Fruit fly (Drosophila melanogaster): ENCODE measurements around the gene Gal.
A peak's percentile ranks its signal among the peaks of the same experiment; 100 is the strongest.

The Gal gene

DNA sequence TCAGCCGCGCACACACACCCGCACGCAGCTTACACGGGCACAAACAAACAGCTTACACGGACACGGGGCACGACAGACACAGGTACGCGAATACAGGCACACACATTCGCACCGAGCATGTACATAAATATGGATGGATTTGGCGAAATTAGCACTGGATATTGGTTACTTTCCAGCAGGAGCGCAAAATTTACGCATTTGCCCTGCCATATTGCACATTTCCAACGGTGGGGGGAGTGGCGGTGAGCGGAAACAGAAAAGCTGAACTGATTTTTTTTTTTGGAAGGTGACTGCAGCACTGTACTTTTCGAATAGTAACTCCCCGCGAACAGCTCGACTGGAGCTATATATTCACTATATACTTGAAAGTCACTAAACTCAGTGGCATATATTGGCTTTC is 8.2 kb downstream of the Gal start:
- peak; percentile 18 for TF ChIP-seq Hr83 (GFP tag; optimal IDR thresholded peaks at IDR 0.05; ENCODE audit: poor library complexity, severe bottlenecking)
- TF ChIP-seq N (GFP tag; optimal IDR thresholded peaks at IDR 0.05) = no peak

DNA sequence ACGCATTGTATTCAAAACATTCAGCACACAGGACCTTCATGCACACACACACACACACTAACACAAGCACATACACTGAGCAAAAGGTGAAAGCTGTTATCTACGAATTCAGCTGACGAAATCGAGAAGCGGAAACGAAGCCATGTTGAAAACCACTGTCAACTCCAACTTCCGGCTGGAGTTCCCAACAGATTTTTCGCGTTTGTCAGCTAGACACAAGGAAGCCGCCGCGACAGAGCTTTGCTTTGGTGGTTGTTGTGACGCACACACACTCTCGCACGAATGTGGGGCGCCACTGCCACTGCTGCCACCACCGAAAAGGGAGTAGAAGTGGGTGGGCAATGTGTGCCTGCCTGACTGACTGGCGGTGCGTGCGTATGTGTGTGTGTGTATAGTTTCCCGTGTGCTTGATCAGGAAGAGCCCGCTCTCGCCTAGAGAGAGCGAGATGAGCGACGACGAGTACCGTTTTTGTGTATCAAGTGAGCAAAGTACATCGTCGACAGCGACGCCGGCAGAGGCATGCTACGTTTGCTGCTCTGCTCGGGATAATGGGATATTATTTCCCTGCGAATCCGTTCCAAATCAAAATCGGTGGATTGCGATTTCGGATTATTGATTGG is 8.9 kb downstream of the Gal start:
- TF ChIP-seq Hr83 (GFP tag; optimal IDR thresholded peaks at IDR 0.05; ENCODE audit: poor library complexity, severe bottlenecking) (peak; percentile 34), Mio (GFP tag; optimal IDR thresholded peaks at IDR 0.05) (no peak), fru (GFP tag; optimal IDR thresholded peaks at IDR 0.05) (peak; percentile 8), OdsH (GFP tag; optimal IDR thresholded peaks at IDR 0.05) (peak; percentile 6), CrebA (GFP tag; optimal IDR thresholded peaks at IDR 0.05; ENCODE audit: borderline replicate concordance) (no peak), Sp1 (GFP tag; optimal IDR thresholded peaks at IDR 0.05) (peak; percentile 49), dsf (GFP tag; optimal IDR thresholded peaks at IDR 0.05; ENCODE audit: borderline replicate concordance) (no peak), Jra (GFP tag; optimal IDR thresholded peaks at IDR 0.05) (no peak), lola (GFP tag; optimal IDR thresholded peaks at IDR 0.05) (no peak), pan (optimal IDR thresholded peaks at IDR 0.05) (no peak), HLH106 (tag; optimal IDR thresholded peaks at IDR 0.05) (peak; percentile 3), N (GFP tag; optimal IDR thresholded peaks at IDR 0.05) (peak; percentile 34), br (GFP tag; optimal IDR thresholded peaks at IDR 0.05) (peak; percentile 9), foxo (GFP tag; optimal IDR thresholded peaks at IDR 0.05) (no peak), Dif (GFP tag; optimal IDR thresholded peaks at IDR 0.05; ENCODE audit: partially characterized antibody) (no peak), tai (GFP tag; optimal IDR thresholded peaks at IDR 0.05) (no peak), h (GFP tag; optimal IDR thresholded peaks at IDR 0.05) (peak; percentile 13), CG9705 (GFP tag; optimal IDR thresholded peaks at IDR 0.05) (peak; percentile 5)

DNA sequence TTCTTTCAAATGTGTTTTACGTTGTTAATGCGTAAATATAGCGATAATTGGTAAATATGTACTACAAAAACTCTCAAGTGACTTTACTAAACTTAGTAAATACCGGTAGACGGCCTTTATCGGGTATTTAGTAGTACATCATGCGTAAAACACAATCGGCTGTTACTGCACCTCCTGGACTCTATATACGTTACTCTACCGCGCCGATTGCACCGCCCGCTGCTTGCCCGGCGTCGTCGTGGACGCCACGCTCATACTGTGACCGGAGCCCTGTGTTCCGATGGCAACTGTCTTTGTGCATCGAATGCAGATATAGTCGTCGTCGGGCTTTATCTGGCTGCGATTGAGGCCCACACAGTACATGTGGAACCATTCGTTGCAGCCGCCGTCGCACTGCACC is 16.2 kb downstream of the Gal start:
- TF ChIP-seq Dfd (GFP tag; optimal IDR thresholded peaks at IDR 0.05) = no peak
- TF ChIP-seq foxo (GFP tag; optimal IDR thresholded peaks at IDR 0.05) = no peak
- no peak for TF ChIP-seq Mio (GFP tag; optimal IDR thresholded peaks at IDR 0.05)
- no peak for TF ChIP-seq Hnf4 (GFP tag; optimal IDR thresholded peaks at IDR 0.05)
- no peak for TF ChIP-seq GATAd (GFP tag; optimal IDR thresholded peaks at IDR 0.05)
- TF ChIP-seq usp (GFP tag; optimal IDR thresholded peaks at IDR 0.05) = no peak
- TF ChIP-seq br (GFP tag; optimal IDR thresholded peaks at IDR 0.05) = no peak
- TF ChIP-seq rgr (GFP tag; optimal IDR thresholded peaks at IDR 0.05) = no peak
- no peak for TF ChIP-seq pan (optimal IDR thresholded peaks at IDR 0.05)
- TF ChIP-seq CG9705 (GFP tag; optimal IDR thresholded peaks at IDR 0.05) = no peak
- no peak for TF ChIP-seq Vsx2 (GFP tag; optimal IDR thresholded peaks at IDR 0.05; ENCODE audit: partially characterized antibody)
- TF ChIP-seq CrebA (GFP tag; optimal IDR thresholded peaks at IDR 0.05; ENCODE audit: borderline replicate concordance) = no peak
- no peak for TF ChIP-seq Hr78 (GFP tag; optimal IDR thresholded peaks at IDR 0.05)
- TF ChIP-seq jim (GFP tag; optimal IDR thresholded peaks at IDR 0.05) = no peak
- TF ChIP-seq sage (GFP tag; optimal IDR thresholded peaks at IDR 0.05) = no peak
- no peak for TF ChIP-seq dmrt93B (GFP tag; optimal IDR thresholded peaks at IDR 0.05)

DNA sequence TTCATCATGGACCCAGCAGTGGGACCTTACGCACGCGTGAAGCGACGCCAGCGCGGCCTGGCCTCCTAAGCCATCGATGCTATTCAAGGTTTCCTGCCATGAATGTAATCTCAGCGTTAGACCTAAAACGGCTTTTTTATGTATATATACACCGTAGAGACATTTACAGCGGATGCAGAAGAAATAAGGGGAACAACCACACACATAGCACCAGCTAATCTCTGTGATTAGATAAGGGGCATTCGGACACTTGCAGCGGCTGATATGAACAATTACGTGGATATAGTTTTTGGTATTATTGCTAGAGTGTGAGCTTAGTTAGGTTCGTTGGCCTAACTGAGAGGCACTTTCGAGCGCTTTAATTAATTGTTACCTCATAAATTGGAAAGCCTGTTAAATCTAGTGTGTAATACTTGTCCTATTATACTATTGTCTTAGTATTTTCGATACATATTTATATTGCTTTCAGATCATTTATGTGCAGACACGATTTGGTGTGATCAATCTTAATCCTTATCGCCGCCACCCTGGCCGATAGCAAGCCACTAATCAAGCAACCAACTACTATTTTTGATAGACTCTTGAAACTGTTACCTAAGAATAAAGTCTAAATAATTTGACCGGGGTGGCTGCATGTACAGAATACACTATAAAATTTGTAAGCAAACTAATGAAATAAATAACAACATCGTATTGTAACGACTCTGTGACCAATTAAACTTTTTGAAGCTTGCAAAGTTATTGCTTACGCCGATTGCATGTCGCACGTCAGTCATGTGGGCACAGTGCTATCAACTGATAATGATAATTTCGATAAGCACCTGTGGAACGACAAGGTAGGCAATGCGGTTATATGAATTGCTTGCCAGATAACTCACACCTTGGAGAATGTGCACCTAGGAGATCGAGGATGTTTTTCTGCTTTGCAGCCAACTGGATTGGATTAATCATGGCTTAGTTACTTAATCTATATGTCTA is 18.2 kb downstream of the Gal start:
- no peak for TF ChIP-seq Hr78 (GFP tag; optimal IDR thresholded peaks at IDR 0.05)
- no peak for TF ChIP-seq Rel (GFP tag; optimal IDR thresholded peaks at IDR 0.05)
- peak; percentile 93 for TF ChIP-seq Rel (tag; optimal IDR thresholded peaks at IDR 0.05)
- peak; percentile 39 for TF ChIP-seq h (GFP tag; optimal IDR thresholded peaks at IDR 0.05)

DNA sequence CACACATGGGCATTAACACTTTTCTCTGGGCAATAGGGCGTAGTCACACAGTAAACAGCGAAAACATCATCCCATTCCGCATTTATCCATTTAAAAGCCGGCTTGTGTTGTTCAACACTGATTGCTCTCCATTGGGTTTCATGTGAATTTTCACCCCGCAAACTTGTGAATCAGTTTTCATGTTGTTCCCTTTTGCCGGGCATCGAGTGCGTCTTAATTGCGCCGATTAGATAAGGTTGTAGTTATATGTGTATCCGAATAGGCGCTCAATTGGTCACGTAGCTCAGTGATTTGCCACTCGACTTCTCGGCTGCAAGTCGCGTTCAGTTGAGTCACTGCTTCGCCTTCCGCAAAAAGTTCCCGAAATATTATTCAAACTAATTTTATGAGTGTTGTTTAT is 19.7 kb downstream of the Gal start:
- TF ChIP-seq h (GFP tag; optimal IDR thresholded peaks at IDR 0.05) (peak; percentile 3), Mio (GFP tag; optimal IDR thresholded peaks at IDR 0.05) (no peak), Rel (GFP tag; optimal IDR thresholded peaks at IDR 0.05) (no peak), Rel (tag; optimal IDR thresholded peaks at IDR 0.05) (peak; percentile 43), pan (optimal IDR thresholded peaks at IDR 0.05) (no peak), OdsH (GFP tag; optimal IDR thresholded peaks at IDR 0.05) (peak; percentile 11), dsf (GFP tag; optimal IDR thresholded peaks at IDR 0.05; ENCODE audit: borderline replicate concordance) (no peak), Jra (GFP tag; optimal IDR thresholded peaks at IDR 0.05) (no peak)
